Fruit fly (Drosophila melanogaster): ENCODE results near the gene RnpS1.

- TF ChIP-seq psq (GFP tag; optimal IDR thresholded peaks at IDR 0.05) (no peak), Dfd (GFP tag; optimal IDR thresholded peaks at IDR 0.05) (no peak), HLH106 (tag; optimal IDR thresholded peaks at IDR 0.05) (no peak), fru (GFP tag; optimal IDR thresholded peaks at IDR 0.05) (no peak)
Observed at dm6 chr3R:9571523-9571922, 19.7 kb downstream of the RnpS1 start, which contains the start of gene CG9396.

Data from whole organism, wandering third instar larva.